Fruit fly (Drosophila melanogaster) whole organism, pupa: Measurements from ENCODE around the gene CG13144.

Experiments used
- CG10348 ChIP-seq: fragments of 200-800 bp; sonication (Bioruptor generic); IDR thresholded peaks from 2 replicates; pipeline ENCODE4 v1.3.6; 2022; ENCODE audit warnings: missing biosample characterization, missing genetic modification characterization
- CG12605 ChIP-seq: fragments of 200-800 bp; sonication (Bioruptor generic); IDR thresholded peaks from 2 replicates; pipeline ENCODE4 v1.3.6; 2022; ENCODE audit warnings: missing biosample characterization, missing genetic modification characterization
- CG13204 ChIP-seq: fragments of 200-800 bp; sonication (Bioruptor generic); optimal IDR thresholded peaks from 2 replicates; lab custom pipeline; 2018; ENCODE audit warnings: missing biosample characterization, mild to moderate bottlenecking, missing genetic modification characterization, moderate library complexity
- CG14655 ChIP-seq: fragments of 200-800 bp; sonication (Bioruptor generic); optimal IDR thresholded peaks from 3 replicates; lab custom pipeline; 2017; ENCODE audit warnings: mild to moderate bottlenecking, missing biosample characterization, missing genetic modification reagents, missing genetic modification characterization
- CG15710 ChIP-seq: fragments of 200-800 bp; sonication (Bioruptor generic); optimal IDR thresholded peaks from 2 replicates; lab custom pipeline; 2018; ENCODE audit warnings: missing biosample characterization, mild to moderate bottlenecking, missing genetic modification characterization, moderate library complexity
- CG17806 ChIP-seq: fragments of 200-800 bp; sonication (Bioruptor generic); optimal IDR thresholded peaks from 2 replicates; lab custom pipeline; 2018; ENCODE audit warnings: missing biosample characterization, mild to moderate bottlenecking, missing genetic modification characterization, moderate library complexity
- CG32121 ChIP-seq: fragments of 200-800 bp; sonication (Bioruptor generic); IDR thresholded peaks from 2 replicates; pipeline ENCODE4 v1.3.6; 2022; ENCODE audit warnings: missing biosample characterization, missing genetic modification characterization
- CG34367 ChIP-seq: fragments of 200-800 bp; sonication (Bioruptor generic); optimal IDR thresholded peaks from 2 replicates; lab custom pipeline; 2018; ENCODE audit warnings: missing biosample characterization, mild to moderate bottlenecking, missing genetic modification characterization
- CG4496 ChIP-seq: fragments of 200-800 bp; sonication (Bioruptor generic); IDR thresholded peaks from 3 replicates; pipeline ENCODE4 v1.3.6; 2022; ENCODE audit warnings: missing biosample characterization, missing genetic modification characterization
- CG8159 ChIP-seq: fragments of 200-800 bp; sonication (Bioruptor generic); optimal IDR thresholded peaks from 3 replicates; lab custom pipeline; 2018; ENCODE audit warnings: missing biosample characterization, mild to moderate bottlenecking, missing genetic modification characterization, moderate library complexity
- CG8301 ChIP-seq: fragments of 200-800 bp; sonication (Bioruptor generic); optimal IDR thresholded peaks from 2 replicates; lab custom pipeline; 2018; ENCODE audit warnings: missing biosample characterization, mild to moderate bottlenecking, missing genetic modification characterization
- CG9948 ChIP-seq: fragments of 200-800 bp; sonication (Bioruptor generic); optimal IDR thresholded peaks from 2 replicates; lab custom pipeline; 2018; ENCODE audit warnings: missing biosample characterization, mild to moderate bottlenecking, missing genetic modification characterization, moderate library complexity
- D1 ChIP-seq: fragments of 200-800 bp; sonication (Bioruptor generic); optimal IDR thresholded peaks from 2 replicates; lab custom pipeline; 2018; ENCODE audit warnings: missing biosample characterization, mild to moderate bottlenecking, missing genetic modification characterization, moderate library complexity
- EcR ChIP-seq: fragments of 200-800 bp; sonication (Bioruptor generic); optimal IDR thresholded peaks from 3 replicates; lab custom pipeline; 2019; ENCODE audit warnings: missing biosample characterization, missing genetic modification characterization, mild to moderate bottlenecking, moderate library complexity, missing genetic modification reagents
- Ets98B ChIP-seq: fragments of 200-800 bp; sonication (Bioruptor generic); IDR thresholded peaks from 2 replicates; pipeline ENCODE4 v1.3.6; 2022; ENCODE audit warnings: missing biosample characterization, missing genetic modification characterization
- Pif1A ChIP-seq: fragments of 200-800 bp; sonication (Bioruptor generic); optimal IDR thresholded peaks from 3 replicates; lab custom pipeline; 2016; ENCODE audit warnings: missing biosample characterization, missing genetic modification characterization
- Pif1B ChIP-seq: fragments of 200-800 bp; sonication (Bioruptor generic); optimal IDR thresholded peaks from 3 replicates; lab custom pipeline; 2016; ENCODE audit warnings: missing biosample characterization, missing genetic modification characterization
- Snoo ChIP-seq: fragments of 200-800 bp; sonication (Bioruptor generic); optimal IDR thresholded peaks from 3 replicates; lab custom pipeline; 2017; ENCODE audit warnings: missing biosample characterization, mild to moderate bottlenecking, missing genetic modification characterization, inconsistent platforms
- fd96Ca ChIP-seq: fragments of 200-800 bp; sonication (Bioruptor generic); IDR thresholded peaks from 3 replicates; pipeline ENCODE4 v1.3.6; 2022; ENCODE audit warnings: missing biosample characterization, missing genetic modification characterization
- gl ChIP-seq: fragments of 200-800 bp; sonication (Bioruptor generic); optimal IDR thresholded peaks from 2 replicates; lab custom pipeline; 2018; ENCODE audit warnings: missing biosample characterization, mild to moderate bottlenecking, missing genetic modification characterization
- rn ChIP-seq: fragments of 200-800 bp; sonication (Bioruptor generic); IDR thresholded peaks from 2 replicates; pipeline ENCODE4 v1.3.6; 2022; ENCODE audit warnings: missing biosample characterization, missing genetic modification characterization

The CG13144 gene

dm6 chr2L:10500309-10500974, 9.2 kb upstream of the CG13144 start:
- TF ChIP-seq rn (no peak), CG17806 (no peak), CG15710 (tag; lab: Kevin White, UChicago) (no peak), CG4496 (GFP tag; lab: Robert Waterston, UW) (no peak), CG10348 (GFP tag; lab: Robert Waterston, UW) (no peak), CG8301 (tag; lab: Kevin White, UChicago) (no peak), CG13204 (GFP tag; lab: Kevin White, UChicago) (no peak), fd96Ca (GFP tag; lab: Robert Waterston, UW) (no peak), Ets98B (GFP tag; lab: Robert Waterston, UW) (no peak), gl (tag; lab: Kevin White, UChicago) (no peak)

- no peak for TF ChIP-seq fd96Ca (GFP tag; lab: Robert Waterston, UW)
- no peak for TF ChIP-seq CG15710 (tag; lab: Kevin White, UChicago)
- no peak for TF ChIP-seq Snoo (tag; lab: Kevin White, UChicago)
- no peak for TF ChIP-seq CG14655 (GFP tag; lab: Kevin White, UChicago)
- TF ChIP-seq CG32121 (GFP tag; lab: Robert Waterston, UW) = no peak
- TF ChIP-seq EcR (GFP tag; lab: Kevin White, UChicago) = no peak
- no peak for TF ChIP-seq gl (tag; lab: Kevin White, UChicago)
- TF ChIP-seq CG34367 (tag; lab: Kevin White, UChicago) = no peak
- TF ChIP-seq Pif1B (GFP tag; lab: Kevin White, UChicago) = no peak
- TF ChIP-seq CG12605 = no peak
- no peak for TF ChIP-seq CG13204 (GFP tag; lab: Kevin White, UChicago)
- no peak for TF ChIP-seq CG17806
- no peak for TF ChIP-seq CG4496 (GFP tag; lab: Robert Waterston, UW)
- TF ChIP-seq CG8159 (tag; lab: Kevin White, UChicago) = no peak
- no peak for TF ChIP-seq CG9948 (tag; lab: Kevin White, UChicago)
- no peak for TF ChIP-seq CG10348 (GFP tag; lab: Robert Waterston, UW)
- no peak for TF ChIP-seq rn
- no peak for TF ChIP-seq Pif1A
- no peak for TF ChIP-seq Ets98B (GFP tag; lab: Robert Waterston, UW)
- no peak for TF ChIP-seq CG8301 (tag; lab: Kevin White, UChicago)
- TF ChIP-seq, all 21 proteins: peak for 0
Observed at dm6 chr2L:10499608-10500007, 8.4 kb upstream of the CG13144 start.

dm6 chr2L:10497106-10497800, 6.0 kb upstream of the CG13144 start:
- TF ChIP-seq CG15710 (tag; lab: Kevin White, UChicago) (no peak), CG8159 (tag; lab: Kevin White, UChicago) (no peak)

- TF ChIP-seq rn (no peak), gl (tag; lab: Kevin White, UChicago) (no peak), CG32121 (GFP tag; lab: Robert Waterston, UW) (no peak), CG15710 (tag; lab: Kevin White, UChicago) (no peak), CG34367 (tag; lab: Kevin White, UChicago) (no peak), CG8159 (tag; lab: Kevin White, UChicago) (no peak), CG4496 (GFP tag; lab: Robert Waterston, UW) (no peak), CG13204 (GFP tag; lab: Kevin White, UChicago) (no peak), CG17806 (no peak), Pif1B (GFP tag; lab: Kevin White, UChicago) (no peak), CG12605 (no peak), D1 (tag; lab: Kevin White, UChicago) (no peak), CG8301 (tag; lab: Kevin White, UChicago) (no peak), Pif1A (no peak), Snoo (tag; lab: Kevin White, UChicago) (no peak), CG14655 (GFP tag; lab: Kevin White, UChicago) (no peak), fd96Ca (GFP tag; lab: Robert Waterston, UW) (no peak)
Observed at dm6 chr2L:10496338-10496737, 5.1 kb upstream of the CG13144 start.

- no peak for TF ChIP-seq CG14655 (GFP tag; lab: Kevin White, UChicago)
- TF ChIP-seq D1 (tag; lab: Kevin White, UChicago) = no peak
- no peak for TF ChIP-seq Pif1B (GFP tag; lab: Kevin White, UChicago)
- TF ChIP-seq fd96Ca (GFP tag; lab: Robert Waterston, UW) = no peak
- no peak for TF ChIP-seq CG8159 (tag; lab: Kevin White, UChicago)
- no peak for TF ChIP-seq CG34367 (tag; lab: Kevin White, UChicago)
Observed at dm6 chr2L:10495495-10495894, 4.2 kb upstream of the CG13144 start.
